Worm (Caenorhabditis elegans): ENCODE measurements around the gene mes-2.

DNA sequence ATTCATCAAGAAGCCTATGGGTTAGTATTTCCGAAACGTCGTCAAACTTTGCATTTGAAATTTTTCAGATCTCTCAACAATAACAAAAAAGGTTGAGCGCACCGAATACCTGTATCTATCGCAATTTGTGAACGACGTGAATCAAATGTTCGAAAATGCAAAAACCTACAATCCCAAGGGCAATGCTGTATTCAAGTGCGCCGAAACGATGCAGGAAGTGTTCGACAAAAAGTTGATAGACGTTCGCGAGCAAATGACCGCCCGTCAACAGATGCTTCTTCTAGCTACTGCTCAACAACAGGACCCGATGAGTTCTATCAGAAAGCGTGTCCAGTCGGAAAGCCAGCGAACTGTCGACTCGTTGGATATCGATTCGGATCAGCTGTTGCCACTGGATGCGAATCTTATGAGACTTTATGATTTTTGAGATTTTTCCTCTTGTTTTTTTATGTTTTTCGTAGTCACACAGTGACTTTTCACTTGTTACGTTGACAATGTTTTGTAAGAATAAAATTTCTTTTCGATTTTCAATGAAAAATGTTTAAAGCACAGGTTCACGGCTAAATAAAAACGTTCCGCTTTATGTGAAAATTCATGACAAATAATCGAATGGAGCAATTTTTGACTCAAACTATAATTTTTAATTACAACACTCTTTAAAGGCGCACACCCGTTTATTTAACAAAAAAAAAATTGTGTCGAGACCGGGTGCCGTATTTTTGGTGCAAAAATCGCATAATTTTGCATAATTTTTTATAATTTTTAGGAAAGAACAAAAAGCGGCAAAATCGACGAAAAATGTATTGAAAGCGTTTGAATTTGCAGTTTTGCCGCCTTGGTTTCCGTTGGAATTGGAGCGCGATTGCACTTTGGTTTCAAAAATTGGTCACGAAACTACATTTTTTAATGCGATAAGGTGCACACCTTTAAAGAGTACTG is 23.8 kb downstream of the mes-2 start:
- TF ChIP-seq klf-2 (GFP tag; conservative IDR thresholded peaks at IDR 0.05) (no peak), T22C8.4 (GFP tag; IDR thresholded peaks at IDR 0.05) (no peak), tab-1 (GFP tag; IDR thresholded peaks at IDR 0.05) (no peak), ztf-29 (GFP tag; IDR thresholded peaks at IDR 0.05) (no peak), flt-1 (GFP tag; IDR thresholded peaks at IDR 0.05) (peak; percentile 78)
